Worm (Caenorhabditis elegans) whole organism, midembryonic: ENCODE results near the gene col-123.

Source experiments
- flt-1 ChIP-seq: fragments of 200-800 bp; sonication (Bioruptor generic); IDR thresholded peaks from 2 replicates; pipeline ENCODE4 v1.3.6; 2022; ENCODE audit warnings: missing genetic modification characterization, missing compliant biosample characterization
- klf-2 ChIP-seq: fragments of 200-800 bp; sonication (Bioruptor generic); conservative IDR thresholded peaks from 2 replicates; pipeline ENCODE4 v1.3.6; 2022; ENCODE audit warnings: missing genetic modification reagents, missing genetic modification characterization, missing compliant biosample characterization
- med-1 ChIP-seq: sonication (generic microtip); optimal IDR thresholded peaks from 2 replicates; lab custom pipeline; 2017; ENCODE audit warnings: missing genetic modification characterization, mild to moderate bottlenecking, missing compliant biosample characterization, antibody characterized with exemption, missing genetic modification reagents; ENCODE audit not compliant: insufficient read depth
- ref-1 ChIP-seq: fragments of 200-800 bp; sonication (Bioruptor generic); conservative IDR thresholded peaks from 2 replicates; pipeline ENCODE4 v1.3.6; 2022; ENCODE audit warnings: missing genetic modification reagents, missing genetic modification characterization, missing compliant biosample characterization
- ztf-29 ChIP-seq: fragments of 200-800 bp; sonication (Bioruptor generic); IDR thresholded peaks from 2 replicates; pipeline ENCODE4 v1.3.6; 2022; ENCODE audit warnings: missing genetic modification reagents, missing genetic modification characterization, missing compliant biosample characterization

ce11 chrIV:9872210-9872609, 50.5 kb downstream of the col-123 start:
- no peak for TF ChIP-seq ref-1
- no peak for TF ChIP-seq flt-1 (GFP tag; lab: Robert Waterston, UW)
- no peak for TF ChIP-seq ztf-29 (GFP tag; lab: Robert Waterston, UW)
- no peak for TF ChIP-seq klf-2 (GFP tag; lab: Robert Waterston, UW)
- no peak for TF ChIP-seq med-1
